Fruit fly (Drosophila melanogaster): Measurements from ENCODE around the gene myo.

DNA sequence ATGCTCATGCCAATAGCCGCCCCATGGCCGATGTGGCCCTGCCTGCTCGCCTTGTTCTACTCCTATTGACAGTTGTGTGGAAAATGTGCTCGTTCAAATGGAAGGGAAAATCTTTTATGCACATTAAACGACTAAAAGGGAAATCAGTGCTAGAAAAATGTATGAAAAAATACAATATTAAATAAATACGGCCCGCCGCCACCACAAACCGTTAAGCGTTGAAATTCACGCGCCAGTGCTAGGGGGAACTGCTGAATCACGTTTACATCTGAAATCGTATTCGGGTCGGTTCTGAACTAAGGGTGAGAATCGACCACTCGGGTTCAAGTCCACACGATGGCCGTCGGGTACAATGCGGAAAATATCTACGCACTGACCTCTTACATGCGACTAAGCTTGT lies 17.0 kb upstream of the myo start:
- TF ChIP-seq CG6163 (GFP tag; IDR thresholded peaks at IDR 0.05) = no peak
- TF ChIP-seq CG32006 (GFP tag; optimal IDR thresholded peaks at IDR 0.05) = no peak
- no peak for TF ChIP-seq CG10631 (GFP tag; optimal IDR thresholded peaks at IDR 0.05)
- TF ChIP-seq achi (GFP tag; optimal IDR thresholded peaks at IDR 0.05) = no peak
- TF ChIP-seq topi (GFP tag; optimal IDR thresholded peaks at IDR 0.05) = no peak
- no peak for TF ChIP-seq CG11294 (GFP tag; IDR thresholded peaks at IDR 0.05)
- TF ChIP-seq vri (GFP tag; optimal IDR thresholded peaks at IDR 0.05) = no peak
- no peak for TF ChIP-seq CG6276 (GFP tag; optimal IDR thresholded peaks at IDR 0.05)
- no peak for TF ChIP-seq esn (GFP tag; optimal IDR thresholded peaks at IDR 0.05)
- TF ChIP-seq cyc (GFP tag; optimal IDR thresholded peaks at IDR 0.05) = no peak

Measured in whole organism, prepupa.